Fruit fly (Drosophila melanogaster) whole organism, prepupa: ENCODE data around the gene mas.

ENCODE experiments used
- CG16779 ChIP-seq: fragments of 200-800 bp; sonication (Bioruptor generic); optimal IDR thresholded peaks from 3 replicates; lab custom pipeline; 2017; ENCODE audit warnings: missing biosample characterization, mild to moderate bottlenecking, missing genetic modification characterization
- CG3032 ChIP-seq: fragments of 200-800 bp; optimal IDR thresholded peaks from 2 replicates; lab custom pipeline; 2019; ENCODE audit warnings: missing biosample characterization, mild to moderate bottlenecking, missing genetic modification characterization, moderate library complexity
- CG4318 ChIP-seq: fragments of 200-800 bp; sonication (Bioruptor generic); optimal IDR thresholded peaks from 3 replicates; lab custom pipeline; 2017; ENCODE audit warnings: missing biosample characterization, mild to moderate bottlenecking, missing genetic modification characterization
- CG8119 ChIP-seq: fragments of 200-800 bp; sonication (Bioruptor generic); IDR thresholded peaks from 3 replicates; pipeline ENCODE4 v1.3.6; 2022; ENCODE audit warnings: missing biosample characterization, missing genetic modification characterization
- Hr4 ChIP-seq: fragments of 200-800 bp; sonication (Bioruptor generic); optimal IDR thresholded peaks from 3 replicates; lab custom pipeline; 2016; ENCODE audit warnings: missing biosample characterization, missing genetic modification characterization
- Met ChIP-seq: fragments of 200-800 bp; sonication (Bioruptor generic); optimal IDR thresholded peaks from 3 replicates; lab custom pipeline; 2016; ENCODE audit warnings: missing biosample characterization, missing genetic modification characterization
- Sox102F ChIP-seq: fragments of 200-800 bp; sonication (Bioruptor generic); optimal IDR thresholded peaks from 2 replicates; lab custom pipeline; 2016; ENCODE audit warnings: missing biosample characterization, mild to moderate bottlenecking, missing genetic modification characterization
- eg ChIP-seq: fragments of 200-800 bp; sonication (Bioruptor generic); IDR thresholded peaks from 3 replicates; pipeline ENCODE4 v1.3.6; 2022; ENCODE audit warnings: missing biosample characterization, missing genetic modification characterization
- esn ChIP-seq: fragments of 200-800 bp; sonication (Bioruptor generic); optimal IDR thresholded peaks from 2 replicates; lab custom pipeline; 2016; ENCODE audit warnings: missing biosample characterization, mild to moderate bottlenecking, missing genetic modification characterization, moderate library complexity
- salr ChIP-seq, 2 experiments: fragments of 200-800 bp; sonication (Bioruptor generic); optimal IDR thresholded peaks; 3 replicates each; lab custom pipeline; 2016 to 2018; ENCODE audit warnings: missing biosample characterization in 2 of 2, missing genetic modification characterization in 2 of 2, mild to moderate bottlenecking in 1 of 2

dm6 chr3L:4130743-4131142, 36.5 kb downstream of the mas start:
- TF ChIP-seq esn (GFP tag; lab: Kevin White, UChicago) (no peak), Met (GFP tag; lab: Kevin White, UChicago) (no peak), salr (GFP tag; optimal IDR thresholded peaks at IDR 0.05; lab: Kevin White, UChicago) (no peak), eg (GFP tag; lab: Robert Waterston, UW) (no peak), Hr4 (no peak), CG3032 (tag; lab: Kevin White, UChicago) (no peak), CG4318 (GFP tag; lab: Kevin White, UChicago) (no peak), Sox102F (GFP tag; lab: Kevin White, UChicago) (no peak), CG16779 (tag; lab: Kevin White, UChicago) (no peak), CG8119 (GFP tag; lab: Robert Waterston, UW) (no peak)
